Fruit fly (Drosophila melanogaster) whole organism, adult: ENCODE data around the gene JMJD6.

Experiments used
- CG11617 ChIP-seq: fragments of 200-800 bp; sonication (Bioruptor generic); optimal IDR thresholded peaks from 2 replicates; lab custom pipeline; 2017; ENCODE audit warnings: mild to moderate bottlenecking, missing biosample characterization, missing genetic modification reagents, missing genetic modification characterization
- CG12768 ChIP-seq: fragments of 200-800 bp; sonication (Bioruptor generic); optimal IDR thresholded peaks from 2 replicates; lab custom pipeline; 2017; ENCODE audit warnings: missing biosample characterization, missing genetic modification characterization, mild to moderate bottlenecking, moderate library complexity, missing genetic modification reagents
- CG14711 ChIP-seq: fragments of 200-800 bp; sonication (Bioruptor generic); optimal IDR thresholded peaks from 2 replicates; lab custom pipeline; 2018; ENCODE audit warnings: missing biosample characterization, mild to moderate bottlenecking, missing genetic modification characterization, moderate library complexity
- CG1620 ChIP-seq: fragments of 200-800 bp; sonication (Bioruptor generic); optimal IDR thresholded peaks from 2 replicates; lab custom pipeline; 2016; ENCODE audit warnings: missing biosample characterization, missing genetic modification characterization
- CG5204 ChIP-seq: fragments of 200-800 bp; sonication (Bioruptor generic); optimal IDR thresholded peaks from 2 replicates; lab custom pipeline; 2016; ENCODE audit warnings: missing biosample characterization, missing genetic modification characterization
- CG7045 ChIP-seq: fragments of 200-800 bp; sonication (Bioruptor generic); optimal IDR thresholded peaks from 2 replicates; lab custom pipeline; 2017; ENCODE audit warnings: missing biosample characterization, mild to moderate bottlenecking, missing genetic modification characterization
- CG7101 ChIP-seq: fragments of 200-800 bp; sonication (Bioruptor generic); optimal IDR thresholded peaks from 2 replicates; lab custom pipeline; 2018; ENCODE audit warnings: missing biosample characterization, mild to moderate bottlenecking, missing genetic modification characterization, moderate library complexity
- Clk ChIP-seq: fragments of 200-800 bp; sonication (Bioruptor generic); optimal IDR thresholded peaks from 2 replicates; lab custom pipeline; 2017; ENCODE audit warnings: missing biosample characterization, missing genetic modification characterization
- Crg-1 ChIP-seq: fragments of 200-800 bp; sonication (Bioruptor generic); optimal IDR thresholded peaks from 2 replicates; lab custom pipeline; 2016; ENCODE audit warnings: missing biosample characterization, missing genetic modification characterization
- Hr96 ChIP-seq: fragments of 200-800 bp; sonication (Bioruptor generic); optimal IDR thresholded peaks from 2 replicates; lab custom pipeline; 2016; ENCODE audit warnings: missing biosample characterization, missing genetic modification characterization
- Mnt ChIP-seq: fragments of 200-800 bp; sonication (Bioruptor generic); optimal IDR thresholded peaks from 2 replicates; lab custom pipeline; 2016; ENCODE audit warnings: missing biosample characterization, mild to moderate bottlenecking, missing genetic modification characterization
- bab1 ChIP-seq: fragments of 200-800 bp; sonication (Bioruptor generic); optimal IDR thresholded peaks from 3 replicates; lab custom pipeline; 2019; ENCODE audit warnings: missing biosample characterization, mild to moderate bottlenecking, missing genetic modification characterization, moderate library complexity
- cic ChIP-seq: fragments of 200-800 bp; sonication (Bioruptor generic); optimal IDR thresholded peaks from 2 replicates; lab custom pipeline; 2017; ENCODE audit warnings: missing biosample characterization, mild to moderate bottlenecking, missing genetic modification characterization, moderate library complexity
- cnc ChIP-seq, 2 experiments: fragments of >200 bp; optimal IDR thresholded peaks; 2 replicates each; lab custom pipeline; 2017
- kay ChIP-seq: fragments of 200-800 bp; sonication (Bioruptor generic); peaks from one replicate; lab custom pipeline; 2016; ENCODE audit warnings: missing biosample characterization, missing genetic modification characterization, borderline replicate concordance
- ovo ChIP-seq: fragments of 200-800 bp; sonication (Bioruptor generic); optimal IDR thresholded peaks from 2 replicates; lab custom pipeline; 2016; ENCODE audit warnings: missing biosample characterization, missing genetic modification characterization
- pad ChIP-seq: fragments of 200-800 bp; sonication (Bioruptor generic); optimal IDR thresholded peaks from 3 replicates; lab custom pipeline; 2017; ENCODE audit warnings: missing biosample characterization, missing genetic modification characterization, mild to moderate bottlenecking, moderate library complexity, missing genetic modification reagents
- tj ChIP-seq: fragments of 200-800 bp; sonication (Bioruptor generic); optimal IDR thresholded peaks from 3 replicates; lab custom pipeline; 2017; ENCODE audit warnings: missing biosample characterization, mild to moderate bottlenecking, missing genetic modification characterization, moderate library complexity
- toe ChIP-seq: fragments of 200-800 bp; sonication (Bioruptor generic); optimal IDR thresholded peaks from 2 replicates; lab custom pipeline; 2016; ENCODE audit warnings: missing biosample characterization, missing genetic modification characterization

The JMJD6 gene

dm6 chr3R:22328665-22329350 is 33.4 kb downstream of the JMJD6 start, which contains the start of gene CG7080:
Gene CG7080, plus strand, starts transcription at chr3R:22329300.
- TF ChIP-seq CG14711 (tag; lab: Kevin White, UChicago): no peak
- TF ChIP-seq cnc (optimal IDR thresholded peaks at IDR 0.05; lab: Kevin White, UChicago): no peak
- TF ChIP-seq Hr96 (GFP tag; lab: Kevin White, UChicago): no peak
- TF ChIP-seq CG7045 (GFP tag; lab: Kevin White, UChicago): no peak
- TF ChIP-seq kay (GFP tag; lab: Kevin White, UChicago): no peak
- TF ChIP-seq CG11617: no peak
- no peak for TF ChIP-seq tj (GFP tag; lab: Kevin White, UChicago)
- no peak for TF ChIP-seq CG1620 (GFP tag; lab: Kevin White, UChicago)
- no peak for TF ChIP-seq cic (GFP tag; lab: Kevin White, UChicago)
- TF ChIP-seq bab1: no peak
- TF ChIP-seq Clk: no peak
- no peak for TF ChIP-seq pad
- TF ChIP-seq CG12768: no peak
- TF ChIP-seq CG5204 (GFP tag; lab: Kevin White, UChicago): no peak
- TF ChIP-seq toe (GFP tag; lab: Kevin White, UChicago): no peak
- no peak for TF ChIP-seq Mnt (GFP tag; lab: Kevin White, UChicago)

dm6 chr3R:22324736-22325135 is 37.4 kb downstream of the JMJD6 start:
- TF ChIP-seq Crg-1 (no peak), Clk (no peak), CG12768 (no peak), CG1620 (GFP tag; lab: Kevin White, UChicago) (no peak), ovo (GFP tag; lab: Kevin White, UChicago) (no peak)

dm6 chr3R:22323994-22324393 is 38.2 kb downstream of the JMJD6 start, which contains the start of gene CG34377:
Gene CG34377, minus strand, starts transcription at chr3R:22324094.
- TF ChIP-seq Hr96 (GFP tag; lab: Kevin White, UChicago): no peak
- TF ChIP-seq CG14711 (tag; lab: Kevin White, UChicago): no peak
- no peak for TF ChIP-seq CG1620 (GFP tag; lab: Kevin White, UChicago)
- no peak for TF ChIP-seq pad
- no peak for TF ChIP-seq Crg-1
- TF ChIP-seq cnc (optimal IDR thresholded peaks at IDR 0.05; lab: Kevin White, UChicago): no peak
- no peak for TF ChIP-seq CG7101 (tag; lab: Kevin White, UChicago)
